Fruit fly (Drosophila melanogaster) whole organism, prepupa: ENCODE data around the gene CG13699.

ENCODE experiments used
- Blimp-1 ChIP-seq: fragments of 200-800 bp; sonication (Bioruptor generic); optimal IDR thresholded peaks from 3 replicates; lab custom pipeline; 2017; ENCODE audit warnings: missing biosample characterization, missing genetic modification characterization, mild to moderate bottlenecking, moderate library complexity, missing genetic modification reagents
- CG10631 ChIP-seq: fragments of 200-800 bp; sonication (Bioruptor generic); optimal IDR thresholded peaks from 2 replicates; lab custom pipeline; 2016; ENCODE audit warnings: missing biosample characterization, missing genetic modification characterization
- CG10669 ChIP-seq: fragments of 200-800 bp; sonication (Bioruptor generic); optimal IDR thresholded peaks from 3 replicates; lab custom pipeline; 2018; ENCODE audit warnings: missing biosample characterization, mild to moderate bottlenecking, missing genetic modification characterization, moderate library complexity
- CG11762 ChIP-seq: fragments of 200-800 bp; sonication (Bioruptor generic); optimal IDR thresholded peaks from 3 replicates; lab custom pipeline; 2016; ENCODE audit warnings: missing biosample characterization, missing genetic modification characterization; ENCODE audit not compliant: insufficient read depth
- CG11902 ChIP-seq: fragments of 200-800 bp; sonication (Bioruptor generic); optimal IDR thresholded peaks from 3 replicates; lab custom pipeline; 2016; ENCODE audit warnings: missing biosample characterization, missing genetic modification characterization
- CG15336 ChIP-seq: fragments of 200-800 bp; sonication (Bioruptor generic); IDR thresholded peaks from 2 replicates; pipeline ENCODE4 v1.3.6; 2022; ENCODE audit warnings: missing biosample characterization, missing genetic modification characterization
- CG1621 ChIP-seq: fragments of 200-800 bp; sonication (Bioruptor generic); optimal IDR thresholded peaks from 3 replicates; lab custom pipeline; 2018; ENCODE audit warnings: missing biosample characterization, mild to moderate bottlenecking, missing genetic modification characterization
- CG16779 ChIP-seq: fragments of 200-800 bp; sonication (Bioruptor generic); optimal IDR thresholded peaks from 3 replicates; lab custom pipeline; 2017; ENCODE audit warnings: missing biosample characterization, mild to moderate bottlenecking, missing genetic modification characterization
- CG3032 ChIP-seq: fragments of 200-800 bp; optimal IDR thresholded peaks from 2 replicates; lab custom pipeline; 2019; ENCODE audit warnings: missing biosample characterization, mild to moderate bottlenecking, missing genetic modification characterization, moderate library complexity
- CG31627 ChIP-seq: fragments of 200-800 bp; sonication (Bioruptor generic); optimal IDR thresholded peaks from 3 replicates; lab custom pipeline; 2016; ENCODE audit warnings: missing biosample characterization, missing genetic modification characterization
- CG32006 ChIP-seq: fragments of 200-800 bp; sonication (Bioruptor generic); optimal IDR thresholded peaks from 3 replicates; lab custom pipeline; 2017; ENCODE audit warnings: missing biosample characterization, mild to moderate bottlenecking, missing genetic modification characterization
- CG34406 ChIP-seq: fragments of 200-800 bp; sonication (Bioruptor generic); optimal IDR thresholded peaks from 3 replicates; lab custom pipeline; 2016; ENCODE audit warnings: missing biosample characterization, missing genetic modification characterization
- CG3919 ChIP-seq: fragments of 200-800 bp; sonication (Bioruptor generic); optimal IDR thresholded peaks from 3 replicates; lab custom pipeline; 2016; ENCODE audit warnings: missing biosample characterization, missing genetic modification characterization
- CG6163 ChIP-seq: fragments of 200-800 bp; sonication (Bioruptor generic); IDR thresholded peaks from 3 replicates; pipeline ENCODE4 v1.3.6; 2022; ENCODE audit warnings: missing biosample characterization, missing genetic modification characterization
- CG6276 ChIP-seq: fragments of 200-800 bp; sonication (Bioruptor generic); optimal IDR thresholded peaks from 2 replicates; lab custom pipeline; 2017; ENCODE audit warnings: missing biosample characterization, mild to moderate bottlenecking, missing genetic modification characterization
- CG6808 ChIP-seq: fragments of 200-800 bp; sonication (Bioruptor generic); optimal IDR thresholded peaks from 3 replicates; lab custom pipeline; 2017; ENCODE audit warnings: missing biosample characterization, missing genetic modification characterization, mild to moderate bottlenecking, moderate library complexity, missing genetic modification reagents
- CG6854 ChIP-seq: fragments of 200-800 bp; sonication (Bioruptor generic); optimal IDR thresholded peaks from 2 replicates; lab custom pipeline; 2017; ENCODE audit warnings: missing biosample characterization, mild to moderate bottlenecking, missing genetic modification characterization
- CG7368 ChIP-seq: fragments of 200-800 bp; sonication (Bioruptor generic); optimal IDR thresholded peaks from 3 replicates; lab custom pipeline; 2016; ENCODE audit warnings: missing biosample characterization, missing genetic modification characterization
- CG8319 ChIP-seq: fragments of 200-800 bp; sonication (Bioruptor generic); optimal IDR thresholded peaks from 3 replicates; lab custom pipeline; 2016; ENCODE audit warnings: missing biosample characterization, missing genetic modification characterization
- CG8632 ChIP-seq: fragments of 200-800 bp; sonication (Bioruptor generic); optimal IDR thresholded peaks from 3 replicates; lab custom pipeline; 2016; ENCODE audit warnings: missing biosample characterization, missing genetic modification characterization
- CG9139 ChIP-seq: fragments of 200-800 bp; sonication (Bioruptor generic); optimal IDR thresholded peaks from 3 replicates; lab custom pipeline; 2017; ENCODE audit warnings: missing biosample characterization, mild to moderate bottlenecking, missing genetic modification characterization
- Eip75B ChIP-seq: fragments of 200-800 bp; sonication (Bioruptor generic); optimal IDR thresholded peaks from 3 replicates; lab custom pipeline; 2016; ENCODE audit warnings: missing biosample characterization, missing genetic modification characterization
- Eip78C ChIP-seq: fragments of 200-800 bp; sonication (Bioruptor generic); peaks from one replicate; lab custom pipeline; 2016; ENCODE audit warnings: missing biosample characterization, missing genetic modification characterization
- Ets21C ChIP-seq: fragments of 200-800 bp; sonication (Bioruptor generic); optimal IDR thresholded peaks from 3 replicates; lab custom pipeline; 2016; ENCODE audit warnings: missing biosample characterization, missing genetic modification characterization
- Ets96B ChIP-seq: fragments of 200-800 bp; optimal IDR thresholded peaks from 2 replicates; lab custom pipeline; 2019; ENCODE audit warnings: missing biosample characterization, mild to moderate bottlenecking, missing genetic modification characterization, moderate library complexity
- Gug ChIP-seq: fragments of 200-800 bp; sonication (Bioruptor generic); IDR thresholded peaks from 2 replicates; pipeline ENCODE4 v1.3.6; 2022; ENCODE audit warnings: missing biosample characterization, missing genetic modification characterization
- Hr38 ChIP-seq: sonication (Bioruptor generic); optimal IDR thresholded peaks from 2 replicates; lab custom pipeline; 2016; ENCODE audit warnings: missing biosample characterization, missing genetic modification characterization
- Hr4 ChIP-seq: fragments of 200-800 bp; sonication (Bioruptor generic); optimal IDR thresholded peaks from 3 replicates; lab custom pipeline; 2016; ENCODE audit warnings: missing biosample characterization, missing genetic modification characterization
- Lpt ChIP-seq: fragments of 200-800 bp; sonication (Bioruptor generic); optimal IDR thresholded peaks from 3 replicates; lab custom pipeline; 2016; ENCODE audit warnings: missing biosample characterization, missing genetic modification characterization
- Met ChIP-seq: fragments of 200-800 bp; sonication (Bioruptor generic); optimal IDR thresholded peaks from 3 replicates; lab custom pipeline; 2016; ENCODE audit warnings: missing biosample characterization, missing genetic modification characterization
- OdsH ChIP-seq: fragments of 200-800 bp; sonication (Bioruptor generic); optimal IDR thresholded peaks from 3 replicates; lab custom pipeline; 2016; ENCODE audit warnings: missing biosample characterization, missing genetic modification characterization
- Sox102F ChIP-seq: fragments of 200-800 bp; sonication (Bioruptor generic); optimal IDR thresholded peaks from 2 replicates; lab custom pipeline; 2016; ENCODE audit warnings: missing biosample characterization, mild to moderate bottlenecking, missing genetic modification characterization
- Sox14 ChIP-seq: fragments of 200-800 bp; sonication (Bioruptor generic); optimal IDR thresholded peaks from 3 replicates; lab custom pipeline; 2016; ENCODE audit warnings: missing biosample characterization, missing genetic modification characterization
- Sox15 ChIP-seq: fragments of 200-800 bp; sonication (Bioruptor generic); optimal IDR thresholded peaks from 3 replicates; lab custom pipeline; 2016; ENCODE audit warnings: missing biosample characterization, missing genetic modification characterization
- achi ChIP-seq: fragments of 200-800 bp; sonication (Bioruptor generic); optimal IDR thresholded peaks from 3 replicates; lab custom pipeline; 2016; ENCODE audit warnings: missing biosample characterization, missing genetic modification characterization
- acj6 ChIP-seq: fragments of 200-800 bp; sonication (Bioruptor generic); optimal IDR thresholded peaks from 3 replicates; lab custom pipeline; 2016; ENCODE audit warnings: missing biosample characterization, missing genetic modification characterization
- cyc ChIP-seq: fragments of 200-800 bp; sonication (Bioruptor generic); optimal IDR thresholded peaks from 3 replicates; lab custom pipeline; 2016; ENCODE audit warnings: missing biosample characterization, missing genetic modification characterization
- dsx ChIP-seq: fragments of 200-800 bp; optimal IDR thresholded peaks from 3 replicates; lab custom pipeline; 2019; ENCODE audit warnings: missing biosample characterization, mild to moderate bottlenecking, missing genetic modification characterization, moderate library complexity; ENCODE audit not compliant: poor library complexity, severe bottlenecking
- eg ChIP-seq: fragments of 200-800 bp; sonication (Bioruptor generic); IDR thresholded peaks from 3 replicates; pipeline ENCODE4 v1.3.6; 2022; ENCODE audit warnings: missing biosample characterization, missing genetic modification characterization
- esn ChIP-seq: fragments of 200-800 bp; sonication (Bioruptor generic); optimal IDR thresholded peaks from 2 replicates; lab custom pipeline; 2016; ENCODE audit warnings: missing biosample characterization, mild to moderate bottlenecking, missing genetic modification characterization, moderate library complexity
- fd59A ChIP-seq: fragments of 200-800 bp; sonication (Bioruptor generic); optimal IDR thresholded peaks from 2 replicates; lab custom pipeline; 2017; ENCODE audit warnings: missing biosample characterization, mild to moderate bottlenecking, missing genetic modification characterization, missing genetic modification reagents
- fd85E ChIP-seq: fragments of 200-800 bp; sonication (Bioruptor generic); optimal IDR thresholded peaks from 3 replicates; lab custom pipeline; 2016; ENCODE audit warnings: missing biosample characterization, missing genetic modification characterization
- fkh ChIP-seq: fragments of 200-800 bp; sonication (Bioruptor generic); optimal IDR thresholded peaks from 3 replicates; lab custom pipeline; 2017; ENCODE audit warnings: missing biosample characterization, mild to moderate bottlenecking, missing genetic modification characterization, moderate library complexity
- lz ChIP-seq: fragments of 200-800 bp; sonication (Bioruptor generic); optimal IDR thresholded peaks from 3 replicates; lab custom pipeline; 2016; ENCODE audit warnings: missing biosample characterization, missing genetic modification characterization
- net ChIP-seq: fragments of 200-800 bp; sonication (Bioruptor generic); optimal IDR thresholded peaks from 3 replicates; lab custom pipeline; 2016; ENCODE audit warnings: missing biosample characterization, missing genetic modification characterization
- pdm3 ChIP-seq: fragments of 200-800 bp; sonication (Bioruptor generic); optimal IDR thresholded peaks from 3 replicates; lab custom pipeline; 2016; ENCODE audit warnings: missing biosample characterization, missing genetic modification characterization
- ss ChIP-seq, 2 experiments: fragments of 200-800 bp; sonication (Bioruptor generic); optimal IDR thresholded peaks; 2 replicates in 1 of 2; 3 replicates in 1 of 2; lab custom pipeline; 2017 to 2018; ENCODE audit warnings: mild to moderate bottlenecking in 2 of 2, missing biosample characterization in 2 of 2, missing genetic modification characterization in 2 of 2, moderate library complexity in 1 of 2
- svp ChIP-seq: fragments of 200-800 bp; sonication (Bioruptor generic); peaks from one replicate; lab custom pipeline; 2016; ENCODE audit warnings: missing biosample characterization, missing genetic modification characterization
- topi ChIP-seq: fragments of 200-800 bp; sonication (Bioruptor generic); optimal IDR thresholded peaks from 3 replicates; lab custom pipeline; 2016; ENCODE audit warnings: missing biosample characterization, missing genetic modification characterization
- vri ChIP-seq: fragments of 200-800 bp; sonication (Bioruptor generic); optimal IDR thresholded peaks from 3 replicates; lab custom pipeline; 2016; ENCODE audit warnings: missing biosample characterization, mild to moderate bottlenecking, missing genetic modification characterization

Gene CG13699

DNA sequence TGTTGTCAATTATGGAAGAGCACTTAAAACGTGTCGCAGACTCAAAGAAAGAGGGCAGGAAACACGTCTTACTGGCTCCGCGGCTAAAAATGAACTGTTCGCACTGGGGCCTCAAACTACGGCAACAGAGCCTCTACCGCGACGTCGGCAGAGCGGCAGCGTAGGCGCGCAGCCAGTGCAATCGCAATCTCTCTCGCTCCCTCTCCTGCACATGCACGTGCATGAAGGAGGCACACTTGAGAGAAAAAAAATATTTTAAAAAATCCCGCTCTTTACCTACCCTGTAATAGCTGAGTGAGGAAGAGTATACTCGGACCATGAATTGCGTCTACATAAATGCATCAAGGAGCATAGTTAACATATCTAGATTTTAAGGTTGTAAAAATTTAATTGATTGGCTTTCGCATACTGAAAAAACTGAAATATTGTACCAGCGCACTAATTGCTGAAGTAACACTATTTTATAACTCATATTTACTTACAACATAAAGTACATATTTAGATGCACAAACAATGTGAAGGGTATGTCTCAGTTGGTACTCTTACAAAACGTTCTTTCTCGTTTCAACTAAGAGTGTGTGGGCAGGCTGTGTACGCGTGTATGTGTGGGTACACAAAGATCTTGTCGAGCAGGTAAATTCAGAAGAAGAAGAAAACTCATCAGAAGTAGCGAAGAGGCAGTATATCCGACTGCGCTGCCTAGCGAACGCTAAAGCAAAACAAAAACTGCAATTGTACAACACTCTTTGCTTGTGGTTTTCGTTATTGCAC lies 23.4 kb upstream of the CG13699 start, which contains the start of gene hid:
TSS of gene hid (minus strand) at position 100 of the 771 bp plus-strand sequence.
- TF ChIP-seq CG8632 (GFP tag; lab: Kevin White, UChicago), result peak; percentile 96
- TF ChIP-seq Hr4 (GFP tag; lab: Kevin White, UChicago), result peak; percentile 97
- TF ChIP-seq CG16779, result peak; percentile 91
- TF ChIP-seq cyc (GFP tag; lab: Kevin White, UChicago), result peak; percentile 98
- TF ChIP-seq OdsH (GFP tag; lab: Kevin White, UChicago), result peak; percentile 96
- TF ChIP-seq fd59A (GFP tag; lab: Kevin White, UChicago), result peak; percentile 97
- TF ChIP-seq Gug, result peak; percentile 95
- peak; percentile 93 for TF ChIP-seq CG7368 (GFP tag; lab: Kevin White, UChicago)
- peak; percentile 96 for TF ChIP-seq CG3919
- peak; percentile 95 for TF ChIP-seq net (GFP tag; lab: Kevin White, UChicago)
- TF ChIP-seq pdm3, result peak; percentile 97
- TF ChIP-seq CG8319 (GFP tag; lab: Kevin White, UChicago), result peak; percentile 92
- TF ChIP-seq eg, result peak; percentile 89
- TF ChIP-seq CG6163 (GFP tag; lab: Robert Waterston, UW), result peak; percentile 88
- peak; percentile 98 for TF ChIP-seq CG3032 (tag; lab: Kevin White, UChicago)
- TF ChIP-seq Met (GFP tag; lab: Kevin White, UChicago), result peak; percentile 97
- peak; percentile 92 for TF ChIP-seq Lpt (GFP tag; lab: Kevin White, UChicago)
- peak; percentile 96 for TF ChIP-seq acj6 (GFP tag; lab: Kevin White, UChicago)
- TF ChIP-seq dsx (GFP tag; lab: Kevin White, UChicago), result peak; percentile 94
- TF ChIP-seq CG32006 (GFP tag; lab: Kevin White, UChicago), result peak; percentile 96
- peak; percentile 84 for TF ChIP-seq fkh
- TF ChIP-seq vri (GFP tag; lab: Kevin White, UChicago), result peak; percentile 92
- TF ChIP-seq Eip75B (GFP tag; lab: Kevin White, UChicago), result peak; percentile 96
- TF ChIP-seq fd85E (GFP tag; lab: Kevin White, UChicago), result peak; percentile 57
- peak; percentile 98 for TF ChIP-seq Sox15 (GFP tag; lab: Kevin White, UChicago)
- TF ChIP-seq ss (GFP tag; optimal IDR thresholded peaks at IDR 0.05; lab: Kevin White, UChicago), result peak; percentile 94 to 98
- peak; percentile 96 for TF ChIP-seq lz (GFP tag; lab: Kevin White, UChicago)
- TF ChIP-seq svp, result peak; percentile 99
- peak; percentile 96 for TF ChIP-seq CG6808 (GFP tag; lab: Kevin White, UChicago)
- peak; percentile 98 for TF ChIP-seq CG11902 (GFP tag; lab: Kevin White, UChicago)
- peak; percentile 89 for TF ChIP-seq CG15336 (GFP tag; lab: Robert Waterston, UW)
- TF ChIP-seq topi, result peak; percentile 97
- TF ChIP-seq Hr38, result peak; percentile 49
- TF ChIP-seq esn (GFP tag; lab: Kevin White, UChicago), result peak; percentile 98
- TF ChIP-seq CG6854 (GFP tag; lab: Kevin White, UChicago), result peak; percentile 93
- peak; percentile 95 for TF ChIP-seq Ets21C (GFP tag; lab: Kevin White, UChicago)
- TF ChIP-seq CG34406 (GFP tag; lab: Kevin White, UChicago), result peak; percentile 97
- peak; percentile 85 for TF ChIP-seq CG9139 (GFP tag; lab: Kevin White, UChicago)
- peak; percentile 96 for TF ChIP-seq CG11762 (GFP tag; lab: Kevin White, UChicago)
- peak; percentile 91 for TF ChIP-seq Blimp-1 (GFP tag; lab: Kevin White, UChicago)
- TF ChIP-seq CG6276 (GFP tag; lab: Kevin White, UChicago), result peak; percentile 92
- TF ChIP-seq Eip78C (GFP tag; lab: Kevin White, UChicago), result peak; percentile 99
- TF ChIP-seq Sox102F, result peak; percentile 96
- TF ChIP-seq CG1621 (tag; lab: Kevin White, UChicago), result peak; percentile 91
- peak; percentile 96 for TF ChIP-seq Ets96B (tag; lab: Kevin White, UChicago)
- peak; percentile 98 for TF ChIP-seq Sox14 (GFP tag; lab: Kevin White, UChicago)
- peak; percentile 98 for TF ChIP-seq CG31627 (GFP tag; lab: Kevin White, UChicago)
- peak; percentile 93 for TF ChIP-seq CG10631 (GFP tag; lab: Kevin White, UChicago)
- peak; percentile 97 for TF ChIP-seq CG10669 (GFP tag; lab: Kevin White, UChicago)
- TF ChIP-seq achi, result peak; percentile 95
